Fruit fly (Drosophila melanogaster): ENCODE results near the gene Lar.

The Lar gene

dm6 chr2L:19756716-19757115, 170.3 kb downstream of the Lar start, which contains the start of gene CG10631 (continued):
- TF ChIP-seq Stat92E (GFP tag; optimal IDR thresholded peaks at IDR 0.05): no peak
- no peak for TF ChIP-seq wdn (GFP tag; IDR thresholded peaks at IDR 0.05)
- no peak for TF ChIP-seq CG16863 (GFP tag; optimal IDR thresholded peaks at IDR 0.05)
- no peak for TF ChIP-seq Side (GFP tag; optimal IDR thresholded peaks at IDR 0.05)
- peak; percentile 86; the same call in 1 of the 2 replicates for TF ChIP-seq amos (GFP tag; IDR thresholded peaks at IDR 0.05; ENCODE audit: partially characterized antibody)
- TF ChIP-seq pfk (GFP tag; optimal IDR thresholded peaks at IDR 0.05): no peak
- TF ChIP-seq lab (GFP tag; optimal IDR thresholded peaks at IDR 0.05): peak; percentile 34
- TF ChIP-seq run (tag; optimal IDR thresholded peaks at IDR 0.05): no peak
- TF ChIP-seq slbo (GFP tag; IDR thresholded peaks at IDR 0.05): no peak
- no peak for TF ChIP-seq CG4820 (GFP tag; optimal IDR thresholded peaks at IDR 0.05)
- TF ChIP-seq CG15696 (tag; optimal IDR thresholded peaks at IDR 0.05): no peak
- TF ChIP-seq pzg (GFP tag; optimal IDR thresholded peaks at IDR 0.05): peak; percentile 68
- no peak for TF ChIP-seq vfl (GFP tag; optimal IDR thresholded peaks at IDR 0.05)
- TF ChIP-seq CG17612 (GFP tag; IDR thresholded peaks at IDR 0.05): no peak
- peak; percentile 80 for TF ChIP-seq BEAF-32 (GFP tag; optimal IDR thresholded peaks at IDR 0.05)
- no peak for TF ChIP-seq bab2 (GFP tag; optimal IDR thresholded peaks at IDR 0.05)
- TF ChIP-seq hbn (GFP tag; IDR thresholded peaks at IDR 0.05; ENCODE audit: partially characterized antibody): peak; percentile 75
- no peak for TF ChIP-seq Hr78 (GFP tag; optimal IDR thresholded peaks at IDR 0.05)
- TF ChIP-seq CG7372 (GFP tag; IDR thresholded peaks at IDR 0.05): no peak
- TF ChIP-seq hth (optimal IDR thresholded peaks at IDR 0.05): no peak
- no peak for TF ChIP-seq CG6272 (GFP tag; IDR thresholded peaks at IDR 0.05)
- no peak for TF ChIP-seq grau (tag; optimal IDR thresholded peaks at IDR 0.05)
- TF ChIP-seq NC2β (GFP tag; optimal IDR thresholded peaks at IDR 0.05): no peak
- TF ChIP-seq CG2202 (tag; optimal IDR thresholded peaks at IDR 0.05): no peak
- peak; percentile 24 for TF ChIP-seq CrebB (tag; optimal IDR thresholded peaks at IDR 0.05)
- no peak for TF ChIP-seq CG12236 (GFP tag; optimal IDR thresholded peaks at IDR 0.05)
- TF ChIP-seq HmgD (GFP tag; optimal IDR thresholded peaks at IDR 0.05): no peak
- no peak for TF ChIP-seq oc (tag; optimal IDR thresholded peaks at IDR 0.05)
- TF ChIP-seq crp (GFP tag; optimal IDR thresholded peaks at IDR 0.05): no peak
- no peak for TF ChIP-seq Dad (GFP tag; optimal IDR thresholded peaks at IDR 0.05)
- TF ChIP-seq ci (GFP tag; IDR thresholded peaks at IDR 0.05): peak; percentile 44; the same call in 2 of the 3 replicates
- no peak for TF ChIP-seq Kr (GFP tag; optimal IDR thresholded peaks at IDR 0.05)
- no peak for TF ChIP-seq Dfd (GFP tag; optimal IDR thresholded peaks at IDR 0.05)
- TF ChIP-seq pros (GFP tag; optimal IDR thresholded peaks at IDR 0.05): no peak
- TF ChIP-seq Asciz (GFP tag; optimal IDR thresholded peaks at IDR 0.05): no peak
- TF ChIP-seq zen (tag; optimal IDR thresholded peaks at IDR 0.05): no peak
- no peak for TF ChIP-seq HLH54F (GFP tag; optimal IDR thresholded peaks at IDR 0.05)
- TF ChIP-seq toy (GFP tag; IDR thresholded peaks at IDR 0.05): no peak
- TF ChIP-seq phol (tag; optimal IDR thresholded peaks at IDR 0.05): no peak
- TF ChIP-seq CG7357 (GFP tag; IDR thresholded peaks at IDR 0.05): no peak
- TF ChIP-seq HmgZ (tag; optimal IDR thresholded peaks at IDR 0.05): peak; percentile 43
- no peak for TF ChIP-seq Sox100B (GFP tag; optimal IDR thresholded peaks at IDR 0.05)
- TF ChIP-seq CG1529 (GFP tag; optimal IDR thresholded peaks at IDR 0.05): no peak
- no peak for TF ChIP-seq CG2712 (tag; optimal IDR thresholded peaks at IDR 0.05)
- TF ChIP-seq unc-4 (GFP tag; IDR thresholded peaks at IDR 0.05; ENCODE audit: partially characterized antibody): peak; percentile 83
- TF ChIP-seq CG11247 (GFP tag; IDR thresholded peaks at IDR 0.05): no peak
- TF ChIP-seq disco-r (GFP tag; optimal IDR thresholded peaks at IDR 0.05): no peak
- TF ChIP-seq jing (GFP tag; optimal IDR thresholded peaks at IDR 0.05): no peak
- no peak for TF ChIP-seq cas (GFP tag; IDR thresholded peaks at IDR 0.05)
- no peak for TF ChIP-seq CG8290 (GFP tag; optimal IDR thresholded peaks at IDR 0.05)
- TF ChIP-seq CG8290 (tag; optimal IDR thresholded peaks at IDR 0.05): peak in 1 of 2 experiments; percentile 64
- TF ChIP-seq CG9437 (GFP tag; optimal IDR thresholded peaks at IDR 0.05): no peak

Data from whole organism, embryonic.